Fruit fly (Drosophila melanogaster): Measurements from ENCODE around the gene PolH.

Gene PolH

dm6 chr3L:21961892-21962518 is 20.4 kb upstream of the PolH start, which contains the start of gene Chs2:
TSS of gene Chs2 (plus strand) at chr3L:21962401.
- peak; percentile 35 for TF ChIP-seq exex (tag; optimal IDR thresholded peaks at IDR 0.05)
- peak; percentile 9 for TF ChIP-seq psq (GFP tag; optimal IDR thresholded peaks at IDR 0.05)
- TF ChIP-seq ken (GFP tag; IDR thresholded peaks at IDR 0.05) = 0 out of 3 replicates have a peak, but pooled peaks have one; percentile 26
- TF ChIP-seq CG3407 (GFP tag; optimal IDR thresholded peaks at IDR 0.05) = peak; percentile 48
- peak; percentile 92 for TF ChIP-seq Kr (GFP tag; optimal IDR thresholded peaks at IDR 0.05)
- no peak for TF ChIP-seq hb (GFP tag; IDR thresholded peaks at IDR 0.05; ENCODE audit: partially characterized antibody)
- no peak for TF ChIP-seq esg (GFP tag; conservative IDR thresholded peaks at IDR 0.05)
- no peak for TF ChIP-seq CG4360 (GFP tag; IDR thresholded peaks at IDR 0.05)
- no peak for TF ChIP-seq Dbx (GFP tag; IDR thresholded peaks at IDR 0.05)
- TF ChIP-seq CG12104 (GFP tag; optimal IDR thresholded peaks at IDR 0.05) = peak; percentile 20
- TF ChIP-seq gcm (GFP tag; optimal IDR thresholded peaks at IDR 0.05) = peak; percentile 52
- TF ChIP-seq Sry-β (GFP tag; optimal IDR thresholded peaks at IDR 0.05) = peak; percentile 28
- TF ChIP-seq CG9727 (GFP tag; optimal IDR thresholded peaks at IDR 0.05) = peak; percentile 67
- peak; percentile 16 for TF ChIP-seq pfk (GFP tag; optimal IDR thresholded peaks at IDR 0.05)
- peak; percentile 8 for TF ChIP-seq fd96Cb (tag; optimal IDR thresholded peaks at IDR 0.05)
- TF ChIP-seq Hr78 (GFP tag; optimal IDR thresholded peaks at IDR 0.05) = peak in 1 of 2 experiments; percentile 70
- TF ChIP-seq CG1603 (tag; optimal IDR thresholded peaks at IDR 0.05) = peak; percentile 74
- peak; percentile 42 for TF ChIP-seq CG6254 (GFP tag; optimal IDR thresholded peaks at IDR 0.05)
- TF ChIP-seq sug (tag; optimal IDR thresholded peaks at IDR 0.05) = peak; percentile 25
- 0 out of 3 replicates have a peak, but pooled peaks have one; percentile 20 for TF ChIP-seq z (GFP tag; IDR thresholded peaks at IDR 0.05)
- peak; percentile 19 for TF ChIP-seq wek (GFP tag; optimal IDR thresholded peaks at IDR 0.05)
- TF ChIP-seq odd (GFP tag; optimal IDR thresholded peaks at IDR 0.05) = peak; percentile 23
- TF ChIP-seq CG2199 (GFP tag; IDR thresholded peaks at IDR 0.05) = 0 out of 3 replicates have a peak, but pooled peaks have one; percentile 22
- TF ChIP-seq trem (tag; optimal IDR thresholded peaks at IDR 0.05) = peak; percentile 45
- TF ChIP-seq CG15479 (GFP tag; optimal IDR thresholded peaks at IDR 0.05) = peak; percentile 33
- no peak for TF ChIP-seq Lpt (GFP tag; optimal IDR thresholded peaks at IDR 0.05)
- TF ChIP-seq CG9437 (GFP tag; optimal IDR thresholded peaks at IDR 0.05) = no peak
- peak; percentile 18 for TF ChIP-seq CG8089 (GFP tag; optimal IDR thresholded peaks at IDR 0.05)
- TF ChIP-seq Hand (GFP tag; optimal IDR thresholded peaks at IDR 0.05) = no peak
- no peak for TF ChIP-seq HmgZ (tag; optimal IDR thresholded peaks at IDR 0.05)
- TF ChIP-seq CG15601 (tag; optimal IDR thresholded peaks at IDR 0.05) = peak; percentile 58
- peak; percentile 3 for TF ChIP-seq NC2β (GFP tag; optimal IDR thresholded peaks at IDR 0.05)
- TF ChIP-seq CG14710 (tag; optimal IDR thresholded peaks at IDR 0.05) = peak; percentile 59
- TF ChIP-seq Xrp1 (GFP tag; IDR thresholded peaks at IDR 0.05) = peak; percentile 66
- no peak for TF ChIP-seq bowl (GFP tag; IDR thresholded peaks at IDR 0.05)
- TF ChIP-seq CG8924 (tag; optimal IDR thresholded peaks at IDR 0.05) = peak; percentile 33
- TF ChIP-seq zen (tag; optimal IDR thresholded peaks at IDR 0.05) = peak; percentile 42
- peak; percentile 66 for TF ChIP-seq HLHmδ (GFP tag; optimal IDR thresholded peaks at IDR 0.05)
- TF ChIP-seq CG2202 (tag; optimal IDR thresholded peaks at IDR 0.05) = peak; percentile 79
- TF ChIP-seq pros (GFP tag; optimal IDR thresholded peaks at IDR 0.05) = peak; percentile 16
- TF ChIP-seq Ravus (GFP tag; IDR thresholded peaks at IDR 0.05) = no peak
- TF ChIP-seq CG15696 (tag; optimal IDR thresholded peaks at IDR 0.05) = peak; percentile 86
- TF ChIP-seq Spps (tag; optimal IDR thresholded peaks at IDR 0.05) = peak; percentile 20
- no peak for TF ChIP-seq CG6654 (GFP tag; optimal IDR thresholded peaks at IDR 0.05)
- TF ChIP-seq CG15011 (GFP tag; optimal IDR thresholded peaks at IDR 0.05) = peak; percentile 34
- no peak for TF ChIP-seq CG34376 (GFP tag; optimal IDR thresholded peaks at IDR 0.05)
- TF ChIP-seq salm (tag; optimal IDR thresholded peaks at IDR 0.05) = no peak
- peak; percentile 58 for TF ChIP-seq CG2712 (tag; optimal IDR thresholded peaks at IDR 0.05)
- TF ChIP-seq Vsx1 (GFP tag; optimal IDR thresholded peaks at IDR 0.05) = peak; percentile 75
